Worm (Caenorhabditis elegans) whole organism, L4/young adult: ENCODE results near the gene hcp-3.

ENCODE experiments used
- W03F9.2 ChIP-seq: fragments of 150-350 bp; optimal IDR thresholded peaks from 2 replicates; lab custom pipeline; 2014; ENCODE audit warnings: missing biosample characterization, missing genetic modification characterization
- dao-5 ChIP-seq: sonication (generic microtip); optimal IDR thresholded peaks from 2 replicates; lab custom pipeline; 2016; ENCODE audit warnings: missing genotype, missing genetic modification characterization, moderate library complexity, missing compliant biosample characterization
- him-1 ChIP-seq: sonication (generic microtip); optimal IDR thresholded peaks from 2 replicates; lab custom pipeline; 2016; ENCODE audit warnings: missing genotype, missing genetic modification reagents, missing genetic modification characterization, missing compliant biosample characterization

DNA sequence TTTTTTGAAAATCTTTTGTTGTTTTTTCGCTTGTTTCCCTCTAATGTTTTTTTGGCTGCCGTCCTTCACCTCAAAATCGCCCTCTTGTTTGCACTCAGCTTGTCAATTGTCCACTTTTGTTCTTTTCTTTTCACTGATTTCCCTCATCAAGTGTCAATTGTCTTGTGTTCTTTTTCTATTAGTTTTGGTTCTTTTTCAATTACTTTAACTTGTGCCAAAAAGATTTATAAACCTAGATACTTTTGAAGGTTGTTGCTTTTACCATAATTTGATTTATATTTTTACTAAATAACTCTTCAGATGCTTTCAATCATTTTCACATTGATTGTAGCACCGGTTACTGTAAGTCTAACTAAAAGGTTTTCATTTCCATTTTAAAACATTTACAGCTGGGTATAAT lies 47.8 kb downstream of the hcp-3 start, which contains the start of gene C48B4.13:
- TF ChIP-seq him-1 (tag; lab: Kevin White, UChicago), result no peak
- TF ChIP-seq dao-5 (tag; lab: Kevin White, UChicago), result no peak
- no peak for TF ChIP-seq W03F9.2
